Worm (Caenorhabditis elegans): ENCODE measurements around the gene aff-1.

Gene aff-1

ce11 chrII:6897507-6897906, 34.0 kb upstream of the aff-1 start, which contains the start of gene C44B7.11:
C44B7.11 (minus strand) TSS chrII:6897540.
- TF ChIP-seq nhr-80 (tag; optimal IDR thresholded peaks at IDR 0.05) = peak; percentile 30
- no peak for TF ChIP-seq pbrm-1 (GFP tag; IDR thresholded peaks at IDR 0.05)
- no peak for TF ChIP-seq attf-6 (GFP tag; IDR thresholded peaks at IDR 0.05)
- no peak for TF ChIP-seq bed-1 (GFP tag; IDR thresholded peaks at IDR 0.05)
- no peak for TF ChIP-seq egrh-3 (GFP tag; IDR thresholded peaks at IDR 0.05)

- no peak for TF ChIP-seq lag-1 (GFP tag; IDR thresholded peaks at IDR 0.05)
- TF ChIP-seq snpc-1.1 (tag; optimal IDR thresholded peaks at IDR 0.05; ENCODE audit: insufficient read depth) = peak; percentile 6
- TF ChIP-seq snpc-1.3 (tag; optimal IDR thresholded peaks at IDR 0.05; ENCODE audit: insufficient read depth) = no peak
- TF ChIP-seq die-1 (tag; optimal IDR thresholded peaks at IDR 0.05) = no peak
- peak; percentile 61 for TF ChIP-seq lsl-1 (GFP tag; optimal IDR thresholded peaks at IDR 0.05)
- TF ChIP-seq ZK185.1 (tag; optimal IDR thresholded peaks at IDR 0.05; ENCODE audit: poor library complexity, severe bottlenecking) = no peak
Observed at ce11 chrII:6893589-6894245, 30.2 kb upstream of the aff-1 start, which contains the start of gene adal-1. adal-1 (minus strand) TSS chrII:6893639.

- TF ChIP-seq nfya-1 (tag; optimal IDR thresholded peaks at IDR 0.05; ENCODE audit: borderline replicate concordance, insufficient read depth) = no peak
- no peak for TF ChIP-seq chd-7 (tag; optimal IDR thresholded peaks at IDR 0.05)
- no peak for TF ChIP-seq Y79H2A.3 (GFP tag; conservative IDR thresholded peaks at IDR 0.05)
- TF ChIP-seq tbp1 (GFP tag; optimal IDR thresholded peaks at IDR 0.05) = peak; percentile 36
- TF ChIP-seq nfyb-1 (GFP tag; IDR thresholded peaks at IDR 0.05) = peak; percentile 46; the same call in 1 of the 2 replicates
- TF ChIP-seq attf-5 (GFP tag; optimal IDR thresholded peaks at IDR 0.05) = peak; percentile 21
- TF ChIP-seq Y53G8AR.9 (GFP tag; conservative IDR thresholded peaks at IDR 0.05) = no peak
- TF ChIP-seq nhr-80 (tag; optimal IDR thresholded peaks at IDR 0.05) = peak; percentile 33
- TF ChIP-seq lin-54 (GFP tag; optimal IDR thresholded peaks at IDR 0.05) = peak; percentile 42
- no peak for TF ChIP-seq cebp-1 (GFP tag; IDR thresholded peaks at IDR 0.05)
- TF ChIP-seq cebp-1 (tag; optimal IDR thresholded peaks at IDR 0.05) = peak; percentile 35
- peak; percentile 30 for TF ChIP-seq somi-1 (GFP tag; optimal IDR thresholded peaks at IDR 0.05)
- TF ChIP-seq unc-62 (GFP tag; optimal IDR thresholded peaks at IDR 0.05) = peak; percentile 24
- no peak for TF ChIP-seq rec-8 (tag; optimal IDR thresholded peaks at IDR 0.05)
- TF ChIP-seq hsf-1 (GFP tag; IDR thresholded peaks at IDR 0.05) = 0 out of 2 replicates have a peak, but pooled peaks have one; percentile 16
- peak; percentile 48; the same call in 1 of the 2 replicates for TF ChIP-seq let-526 (GFP tag; IDR thresholded peaks at IDR 0.05)
- TF ChIP-seq lin-40 (tag; optimal IDR thresholded peaks at IDR 0.05) = peak; percentile 5
- TF ChIP-seq sea-2 (GFP tag; IDR thresholded peaks at IDR 0.05) = no peak
- TF ChIP-seq lir-1 (GFP tag; conservative IDR thresholded peaks at IDR 0.05) = 0 out of 2 replicates have a peak, but pooled peaks have one; percentile 50
- TF ChIP-seq F55B11.4 (tag; optimal IDR thresholded peaks at IDR 0.05; ENCODE audit: borderline replicate concordance, insufficient read depth) = no peak
Observed at ce11 chrII:6891838-6892237, 28.3 kb upstream of the aff-1 start.

- TF ChIP-seq B0336.3 (GFP tag; IDR thresholded peaks at IDR 0.05) (no peak; the same call in 1 of the 2 replicates), nfyb-1 (GFP tag; IDR thresholded peaks at IDR 0.05) (0 out of 2 replicates have a peak, but pooled peaks have one; percentile 60), let-607 (tag; optimal IDR thresholded peaks at IDR 0.05) (no peak), nhr-179 (tag; optimal IDR thresholded peaks at IDR 0.05) (no peak), ztf-18 (tag; optimal IDR thresholded peaks at IDR 0.05) (peak; percentile 9), F22D6.2 (tag; optimal IDR thresholded peaks at IDR 0.05) (peak; percentile 9), mes-4 (tag; optimal IDR thresholded peaks at IDR 0.05) (no peak), pha-4 (tag; optimal IDR thresholded peaks at IDR 0.05) (no peak), aptf-3 (GFP tag; IDR thresholded peaks at IDR 0.05) (no peak), rec-8 (tag; optimal IDR thresholded peaks at IDR 0.05) (no peak), nhr-90 (tag; optimal IDR thresholded peaks at IDR 0.05) (peak; percentile 63), sdz-38 (tag; optimal IDR thresholded peaks at IDR 0.05) (no peak), F57C9.4 (tag; optimal IDR thresholded peaks at IDR 0.05) (no peak), snpc-1.1 (tag; optimal IDR thresholded peaks at IDR 0.05; ENCODE audit: insufficient read depth) (no peak), nfya-1 (tag; optimal IDR thresholded peaks at IDR 0.05; ENCODE audit: borderline replicate concordance, insufficient read depth) (no peak), gei-17 (GFP tag; optimal IDR thresholded peaks at IDR 0.05) (no peak)
Observed at ce11 chrII:6891176-6891575, 27.6 kb upstream of the aff-1 start.
